Worm (Caenorhabditis elegans): ENCODE results near the gene dod-19.

- no peak for TF ChIP-seq nhr-11 (tag; optimal IDR thresholded peaks at IDR 0.05)
- no peak for TF ChIP-seq fkh-10 (GFP tag; optimal IDR thresholded peaks at IDR 0.05)
- TF ChIP-seq ZK337.2 (GFP tag; IDR thresholded peaks at IDR 0.05), result no peak
- TF ChIP-seq zag-1 (tag; optimal IDR thresholded peaks at IDR 0.05), result no peak
- no peak for TF ChIP-seq mxl-2 (GFP tag; conservative IDR thresholded peaks at IDR 0.05)
Measured at ce11 chrV:440923-441322, 26.4 kb upstream of the dod-19 start, which contains the start of gene B0554.7.

Data from whole organism, L4 larva.